Fruit fly (Drosophila melanogaster): ENCODE data around the gene Saysd1.

Gene Saysd1

dm6 chr3R:25183484-25184442 lies 31.2 kb downstream of the Saysd1 start, which contains the start of gene dan (continued):
- no peak for TF ChIP-seq CG13624 (GFP tag; optimal IDR thresholded peaks at IDR 0.05)
- peak; percentile 60 for TF ChIP-seq CG12391 (tag; optimal IDR thresholded peaks at IDR 0.05)
- TF ChIP-seq CG18619 (GFP tag; optimal IDR thresholded peaks at IDR 0.05): peak; percentile 42
- no peak for TF ChIP-seq CG12744 (GFP tag; optimal IDR thresholded peaks at IDR 0.05)
- peak in 1 of 2 experiments; percentile 38 for TF ChIP-seq bsh (GFP tag; optimal IDR thresholded peaks at IDR 0.05)
- TF ChIP-seq CG16779 (GFP tag; IDR thresholded peaks at IDR 0.05): no peak
- TF ChIP-seq kni (GFP tag; optimal IDR thresholded peaks at IDR 0.05): no peak
- no peak for TF ChIP-seq HmgZ (tag; optimal IDR thresholded peaks at IDR 0.05)
- peak; percentile 27 for TF ChIP-seq Sox102F (GFP tag; optimal IDR thresholded peaks at IDR 0.05)
- TF ChIP-seq CG14860 (GFP tag; IDR thresholded peaks at IDR 0.05; ENCODE audit: partially characterized antibody): no peak
- peak; percentile 37 for TF ChIP-seq CG12659 (GFP tag; optimal IDR thresholded peaks at IDR 0.05)
- no peak for TF ChIP-seq Med (GFP tag)
- no peak for TF ChIP-seq dimm (GFP tag; IDR thresholded peaks at IDR 0.05)

- TF ChIP-seq cg (GFP tag; optimal IDR thresholded peaks at IDR 0.05) (peak; percentile 29), D19A (tag; optimal IDR thresholded peaks at IDR 0.05) (no peak), CTCF (GFP tag; optimal IDR thresholded peaks at IDR 0.05) (no peak), pros (GFP tag; optimal IDR thresholded peaks at IDR 0.05) (peak; percentile 83), CG11696 (GFP tag; IDR thresholded peaks at IDR 0.05) (no peak), Dbx (GFP tag; IDR thresholded peaks at IDR 0.05) (no peak), da (GFP tag; optimal IDR thresholded peaks at IDR 0.05) (no peak), Hey (tag; optimal IDR thresholded peaks at IDR 0.05) (peak; percentile 52), bigmax (GFP tag; optimal IDR thresholded peaks at IDR 0.05) (no peak), gro (GFP tag; optimal IDR thresholded peaks at IDR 0.05) (no peak), CG10209 (GFP tag; optimal IDR thresholded peaks at IDR 0.05) (no peak), CG5953 (GFP tag; IDR thresholded peaks at IDR 0.05) (no peak), tll (GFP tag; optimal IDR thresholded peaks at IDR 0.05) (peak in 1 of 2 experiments; percentile 27), zfh2 (GFP tag; optimal IDR thresholded peaks at IDR 0.05) (no peak), NC2β (GFP tag; optimal IDR thresholded peaks at IDR 0.05) (no peak)
These were observed 33.6 kb downstream of the Saysd1 start for dm6 chr3R:25181424-25181823.

- TF ChIP-seq CG18476 (GFP tag; optimal IDR thresholded peaks at IDR 0.05) (no peak), shn (GFP tag; optimal IDR thresholded peaks at IDR 0.05) (no peak), wek (GFP tag; optimal IDR thresholded peaks at IDR 0.05) (no peak), twi (tag; optimal IDR thresholded peaks at IDR 0.05) (peak; percentile 79), CG18011 (GFP tag; optimal IDR thresholded peaks at IDR 0.05) (no peak), CG3838 (GFP tag; optimal IDR thresholded peaks at IDR 0.05) (peak; percentile 32), hbn (GFP tag; IDR thresholded peaks at IDR 0.05; ENCODE audit: partially characterized antibody) (no peak), CG10209 (GFP tag; optimal IDR thresholded peaks at IDR 0.05) (peak; percentile 74), CTCF (GFP tag; optimal IDR thresholded peaks at IDR 0.05) (no peak), NK7.1 (GFP tag; optimal IDR thresholded peaks at IDR 0.05) (no peak), CG16813 (GFP tag; IDR thresholded peaks at IDR 0.05; ENCODE audit: partially characterized antibody) (peak; percentile 42; the same call in 1 of the 3 replicates), E2f1 (GFP tag; IDR thresholded peaks at IDR 0.05) (peak; percentile 58), bcd (GFP tag; optimal IDR thresholded peaks at IDR 0.05) (no peak), B-H1 (GFP tag; IDR thresholded peaks at IDR 0.05) (no peak), CG2889 (GFP tag; IDR thresholded peaks at IDR 0.05) (peak; percentile 65; the same call in 2 of the 3 replicates), ap (GFP tag; IDR thresholded peaks at IDR 0.05) (peak; percentile 73), CG9817 (tag; optimal IDR thresholded peaks at IDR 0.05) (peak; percentile 27), gro (GFP tag; optimal IDR thresholded peaks at IDR 0.05) (no peak), CG5953 (GFP tag; IDR thresholded peaks at IDR 0.05) (0 out of 2 replicates have a peak, but pooled peaks have one; percentile 59), Xbp1 (GFP tag; optimal IDR thresholded peaks at IDR 0.05) (peak; percentile 83), Hmx (GFP tag; optimal IDR thresholded peaks at IDR 0.05) (no peak), lmd (GFP tag; IDR thresholded peaks at IDR 0.05) (peak; percentile 50; the same call in 1 of the 2 replicates), B-H2 (GFP tag; optimal IDR thresholded peaks at IDR 0.05) (no peak)
These were observed 36.5 kb downstream of the Saysd1 start for dm6 chr3R:25178521-25178920.

All from whole organism, embryonic.